Fruit fly (Drosophila melanogaster) whole organism, prepupa: ENCODE data around the gene Kmn2.
A peak's percentile ranks its signal among the peaks of the same experiment; 100 is the strongest.

Source experiments
- Blimp-1 ChIP-seq: fragments of 200-800 bp; sonication (Bioruptor generic); optimal IDR thresholded peaks from 3 replicates; lab custom pipeline; 2017; ENCODE audit warnings: missing biosample characterization, missing genetic modification characterization, mild to moderate bottlenecking, moderate library complexity, missing genetic modification reagents
- CG10631 ChIP-seq: fragments of 200-800 bp; sonication (Bioruptor generic); optimal IDR thresholded peaks from 2 replicates; lab custom pipeline; 2016; ENCODE audit warnings: missing biosample characterization, missing genetic modification characterization
- CG1621 ChIP-seq: fragments of 200-800 bp; sonication (Bioruptor generic); optimal IDR thresholded peaks from 3 replicates; lab custom pipeline; 2018; ENCODE audit warnings: missing biosample characterization, mild to moderate bottlenecking, missing genetic modification characterization
- fd59A ChIP-seq: fragments of 200-800 bp; sonication (Bioruptor generic); optimal IDR thresholded peaks from 2 replicates; lab custom pipeline; 2017; ENCODE audit warnings: missing biosample characterization, mild to moderate bottlenecking, missing genetic modification characterization, missing genetic modification reagents

- TF ChIP-seq CG1621 (tag; lab: Kevin White, UChicago) (peak; percentile 59), CG10631 (GFP tag; lab: Kevin White, UChicago) (peak; percentile 79), Blimp-1 (GFP tag; lab: Kevin White, UChicago) (no peak), fd59A (GFP tag; lab: Kevin White, UChicago) (peak; percentile 72)
These were observed 31.4 kb downstream of the Kmn2 start for dm6 chr3R:7969702-7970175.
